Worm (Caenorhabditis elegans) whole organism, midembryonic: ENCODE results near the gene F08H9.4.

Experiments
- T22C8.4 ChIP-seq: fragments of 200-800 bp; sonication (Bioruptor generic); IDR thresholded peaks from 2 replicates; pipeline ENCODE4 v1.3.6; 2022; ENCODE audit warnings: missing genetic modification characterization, missing compliant biosample characterization
- cog-1 ChIP-seq: sonication (generic microtip); optimal IDR thresholded peaks from 2 replicates; lab custom pipeline; 2016; ENCODE audit warnings: missing genetic modification characterization, missing compliant biosample characterization
- flt-1 ChIP-seq: fragments of 200-800 bp; sonication (Bioruptor generic); IDR thresholded peaks from 2 replicates; pipeline ENCODE4 v1.3.6; 2022; ENCODE audit warnings: missing genetic modification characterization, missing compliant biosample characterization
- klf-2 ChIP-seq: fragments of 200-800 bp; sonication (Bioruptor generic); conservative IDR thresholded peaks from 2 replicates; pipeline ENCODE4 v1.3.6; 2022; ENCODE audit warnings: missing genetic modification reagents, missing genetic modification characterization, missing compliant biosample characterization
- ref-1 ChIP-seq: fragments of 200-800 bp; sonication (Bioruptor generic); conservative IDR thresholded peaks from 2 replicates; pipeline ENCODE4 v1.3.6; 2022; ENCODE audit warnings: missing genetic modification reagents, missing genetic modification characterization, missing compliant biosample characterization
- ztf-23 ChIP-seq: fragments of 200-800 bp; sonication (Bioruptor generic); IDR thresholded peaks from 2 replicates; pipeline ENCODE4 v1.3.6; 2022; ENCODE audit warnings: missing genetic modification reagents, missing genetic modification characterization, missing compliant biosample characterization

- TF ChIP-seq T22C8.4 (GFP tag; lab: Robert Waterston, UW) (no peak), flt-1 (GFP tag; lab: Robert Waterston, UW) (0 out of 2 replicates have a peak, but pooled peaks have one; percentile 41), ref-1 (GFP tag; lab: Robert Waterston, UW) (no peak), cog-1 (no peak), klf-2 (GFP tag; lab: Robert Waterston, UW) (no peak), ztf-23 (GFP tag; lab: Robert Waterston, UW) (peak; percentile 68; the same call in 1 of the 2 replicates)
Observed at ce11 chrV:14424958-14425492, 39.2 kb downstream of the F08H9.4 start, which contains the start of gene rrsr-1.
